Fruit fly (Drosophila melanogaster): ENCODE results near the gene CG5068.

- TF ChIP-seq CTCF (optimal IDR thresholded peaks at IDR 0.05) (no peak), CG8478 (optimal IDR thresholded peaks at IDR 0.05) (no peak)
These were observed 18.1 kb upstream of the CG5068 start, which contains the start of gene CG5026 for dm6 chr3L:8968437-8968836.
